Worm (Caenorhabditis elegans) whole organism, L4 larva: ENCODE measurements around the gene B0272.4.
A peak's percentile ranks its signal among the peaks of the same experiment; 100 is the strongest.

Source experiments
- F49E8.2 ChIP-seq: sonication (generic microtip); optimal IDR thresholded peaks from 2 replicates; lab custom pipeline; 2016; ENCODE audit warnings: missing compliant biosample characterization, mild to moderate bottlenecking, missing genetic modification characterization, borderline replicate concordance
- R02D3.7 ChIP-seq: fragments of 150-350 bp; sonication (generic microtip); optimal IDR thresholded peaks from 3 replicates; lab custom pipeline; 2014; ENCODE audit warnings: missing biosample characterization, missing genetic modification characterization
- aha-1 ChIP-seq: fragments of 150-350 bp; peaks from one replicate; lab custom pipeline; 2014; ENCODE audit warnings: missing biosample characterization, missing genetic modification characterization
- ama-1 ChIP-seq: fragments of 150-350 bp; optimal IDR thresholded peaks from 2 replicates; lab custom pipeline; 2014; ENCODE audit warnings: inconsistent platforms, mixed read lengths
- dve-1 ChIP-seq: sonication (generic microtip); optimal IDR thresholded peaks from 2 replicates; lab custom pipeline; 2017; ENCODE audit warnings: antibody characterized with exemption, mild to moderate bottlenecking, missing genetic modification characterization, missing compliant biosample characterization; ENCODE audit not compliant: insufficient read depth
- lin-39 ChIP-seq: fragments of 150-350 bp; optimal IDR thresholded peaks from 2 replicates; lab custom pipeline; 2014; ENCODE audit warnings: missing biosample characterization, missing genetic modification reagents, missing genetic modification characterization
- mdl-1 ChIP-seq, 2 experiments: fragments of 150-350 bp in 1 of 2; sonication (generic microtip) in 1 of 2; optimal IDR thresholded peaks; 2 replicates each; lab custom pipeline; 2014 to 2017; ENCODE audit warnings: missing biosample characterization in 2 of 2, missing genetic modification characterization in 2 of 2
- skn-1 ChIP-seq: fragments of 150-350 bp; optimal IDR thresholded peaks from 2 replicates; lab custom pipeline; 2014; ENCODE audit warnings: missing biosample characterization, missing genetic modification characterization
- unc-62 ChIP-seq, 3 experiments: fragments of 150-350 bp in 1 of 3; sonication (generic microtip); optimal IDR thresholded peaks in 2 of 3; peaks in 1 of 3; 1 replicate in 1 of 3; 2 replicates in 2 of 3; lab custom pipeline; 2014 to 2017; ENCODE audit warnings: missing biosample characterization in 3 of 3, missing genetic modification characterization in 3 of 3, missing genetic modification reagents in 3 of 3, missing genotype in 1 of 3

ce11 chrX:9388686-9389085 lies 39.5 kb upstream of the B0272.4 start:
- no peak for TF ChIP-seq R02D3.7 (tag; lab: Kevin White, UChicago)
- no peak for TF ChIP-seq mdl-1 (tag; optimal IDR thresholded peaks at IDR 0.05; lab: Kevin White, UChicago)
- TF ChIP-seq ama-1 (lab: Kevin White, UChicago) = no peak
- no peak for TF ChIP-seq F49E8.2 (tag; lab: Kevin White, UChicago)
- no peak for TF ChIP-seq unc-62 (GFP tag; optimal IDR thresholded peaks at IDR 0.05 in 1 of 2; lab: Kevin White, UChicago)
- TF ChIP-seq unc-62 (tag; optimal IDR thresholded peaks at IDR 0.05; lab: Kevin White, UChicago) = no peak
- TF ChIP-seq skn-1 (tag; lab: Kevin White, UChicago) = no peak
- TF ChIP-seq aha-1 (tag; lab: Kevin White, UChicago) = peak; percentile 93
- TF ChIP-seq dve-1 (tag; lab: Kevin White, UChicago) = no peak
- no peak for TF ChIP-seq lin-39 (tag; lab: Kevin White, UChicago)
